Fruit fly (Drosophila melanogaster): ENCODE data around the gene CG11843.

DNA sequence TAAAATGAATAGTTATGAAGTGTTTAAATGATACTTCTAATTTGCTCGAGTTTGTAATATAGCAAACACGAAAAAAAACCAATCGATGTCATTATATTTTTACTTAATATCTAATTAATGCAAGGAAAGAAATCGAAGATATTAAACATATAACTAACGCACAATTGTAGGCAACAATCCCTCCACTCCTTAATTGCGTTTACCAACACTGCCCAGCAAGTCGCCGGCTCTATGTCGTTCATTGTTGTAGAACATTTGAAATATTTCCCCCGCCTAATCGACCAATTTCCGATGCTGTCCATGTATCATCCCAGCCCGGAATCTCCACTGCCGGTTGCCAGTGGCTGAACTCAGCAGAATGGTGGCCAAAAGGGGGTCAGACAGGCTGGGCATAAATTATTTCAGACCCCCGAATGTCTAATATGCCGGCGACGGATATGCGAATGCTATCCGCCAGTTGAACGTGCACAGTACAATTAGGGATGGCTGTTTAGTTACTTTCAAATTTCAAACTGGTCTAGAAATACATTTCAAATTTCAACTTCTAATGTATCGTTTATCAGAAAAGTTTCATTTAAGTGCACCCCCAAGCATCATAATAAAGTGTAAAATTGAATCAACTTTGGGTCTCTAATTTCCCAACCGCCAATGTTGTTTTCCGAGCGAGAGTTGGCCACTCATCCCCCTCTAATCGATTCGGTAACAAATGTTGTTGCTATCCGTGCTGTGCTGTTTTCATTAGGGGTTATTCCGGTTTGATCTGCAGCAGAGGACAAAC, 14.5 kb downstream of the CG11843 start:
- TF ChIP-seq CG8478 (optimal IDR thresholded peaks at IDR 0.05) = no peak
- no peak for TF ChIP-seq CTCF (optimal IDR thresholded peaks at IDR 0.05)

Data from S2 (cell line).